Fruit fly (Drosophila melanogaster) whole organism, embryonic: ENCODE measurements around the gene CG9586.

ENCODE experiments used
- ATbp ChIP-seq: fragments of 200-800 bp; sonication (Bioruptor generic); optimal IDR thresholded peaks from 2 replicates; lab custom pipeline; 2017; ENCODE audit warnings: missing biosample characterization, mild to moderate bottlenecking, missing genetic modification characterization, missing genetic modification reagents
- CG10654 ChIP-seq: fragments of 200-800 bp; sonication (Bioruptor generic); optimal IDR thresholded peaks from 2 replicates; lab custom pipeline; 2016; ENCODE audit warnings: missing biosample characterization, missing genetic modification characterization
- CG11504 ChIP-seq: fragments of 200-800 bp; sonication (Bioruptor generic); optimal IDR thresholded peaks from 3 replicates; lab custom pipeline; 2019; ENCODE audit warnings: missing biosample characterization, mild to moderate bottlenecking, missing genetic modification characterization, moderate library complexity
- CG12391 ChIP-seq: fragments of 200-800 bp; sonication (Bioruptor generic); optimal IDR thresholded peaks from 3 replicates; lab custom pipeline; 2018; ENCODE audit warnings: missing biosample characterization, mild to moderate bottlenecking, missing genetic modification characterization, moderate library complexity
- CG13424 ChIP-seq: fragments of 200-800 bp; sonication (Bioruptor generic); optimal IDR thresholded peaks from 2 replicates; lab custom pipeline; 2019; ENCODE audit warnings: missing biosample characterization, mild to moderate bottlenecking, missing genetic modification characterization, moderate library complexity
- CG13894 ChIP-seq: fragments of 200-800 bp; sonication (Bioruptor generic); optimal IDR thresholded peaks from 3 replicates; lab custom pipeline; 2018; ENCODE audit warnings: missing biosample characterization, mild to moderate bottlenecking, missing genetic modification characterization, moderate library complexity
- CG15269 ChIP-seq: fragments of 200-800 bp; sonication (Bioruptor generic); optimal IDR thresholded peaks from 2 replicates; lab custom pipeline; 2018; ENCODE audit warnings: missing biosample characterization, mild to moderate bottlenecking, missing genetic modification characterization, moderate library complexity
- CG1603 ChIP-seq: fragments of 200-800 bp; sonication (Bioruptor generic); optimal IDR thresholded peaks from 2 replicates; lab custom pipeline; 2019; ENCODE audit warnings: missing biosample characterization, mild to moderate bottlenecking, missing genetic modification characterization, moderate library complexity
- CG2199 ChIP-seq: fragments of 200-800 bp; sonication (Bioruptor generic); IDR thresholded peaks from 3 replicates; pipeline ENCODE4 v1.3.6; 2022; ENCODE audit warnings: missing biosample characterization, missing genetic modification characterization
- CG4424 ChIP-seq: fragments of 200-800 bp; sonication (Bioruptor generic); optimal IDR thresholded peaks from 3 replicates; lab custom pipeline; 2016; ENCODE audit warnings: missing biosample characterization, missing genetic modification characterization
- CG6683 ChIP-seq: fragments of 200-800 bp; sonication (Bioruptor generic); optimal IDR thresholded peaks from 2 replicates; lab custom pipeline; 2017; ENCODE audit warnings: missing biosample characterization, mild to moderate bottlenecking, missing genetic modification characterization, missing genetic modification reagents
- CG6791 ChIP-seq: fragments of 200-800 bp; sonication (Bioruptor generic); IDR thresholded peaks from 3 replicates; pipeline ENCODE4 v1.3.6; 2022; ENCODE audit warnings: missing biosample characterization, missing genetic modification characterization; ENCODE audit not compliant: partially characterized antibody
- CG8290 ChIP-seq, 3 experiments: fragments of 200-800 bp; sonication (Bioruptor generic); optimal IDR thresholded peaks; 2 replicates each; lab custom pipeline; 2016 to 2019; ENCODE audit warnings: missing biosample characterization in 3 of 3, missing genetic modification characterization in 3 of 3, mild to moderate bottlenecking in 2 of 3, moderate library complexity in 1 of 3
- CrebB ChIP-seq: fragments of 200-800 bp; sonication (Bioruptor generic); optimal IDR thresholded peaks from 3 replicates; lab custom pipeline; 2018; ENCODE audit warnings: missing biosample characterization, mild to moderate bottlenecking, missing genetic modification characterization
- Deaf1 ChIP-seq: fragments of 200-800 bp; optimal IDR thresholded peaks from 3 replicates; lab custom pipeline; 2019; ENCODE audit warnings: missing biosample characterization, mild to moderate bottlenecking, missing genetic modification characterization, moderate library complexity
- ERR ChIP-seq: fragments of 200-800 bp; sonication (Bioruptor generic); optimal IDR thresholded peaks from 2 replicates; lab custom pipeline; 2016; ENCODE audit warnings: missing biosample characterization, missing genetic modification characterization
- HmgZ ChIP-seq: fragments of 200-800 bp; sonication (Bioruptor generic); optimal IDR thresholded peaks from 2 replicates; lab custom pipeline; 2018; ENCODE audit warnings: missing biosample characterization, mild to moderate bottlenecking, missing genetic modification characterization
- Hr51 ChIP-seq, 2 experiments: fragments of 200-800 bp; sonication (Bioruptor generic); optimal IDR thresholded peaks; 2 replicates in 1 of 2; 3 replicates in 1 of 2; lab custom pipeline; 2016 to 2018; ENCODE audit warnings: missing biosample characterization in 2 of 2, missing genetic modification characterization in 2 of 2, mild to moderate bottlenecking in 1 of 2, moderate library complexity in 1 of 2
- Med ChIP-seq: fragments of 200-800 bp; sonication (Bioruptor generic); peaks from one replicate; lab custom pipeline; 2016; ENCODE audit warnings: missing biosample characterization, missing genetic modification characterization, mild to moderate bottlenecking, inconsistent platforms, moderate library complexity
- Trl ChIP-seq, 3 experiments: fragments of >200 bp in 2 of 3; fragments of 200-800 bp in 1 of 3; sonication (Bioruptor generic) in 1 of 3; optimal IDR thresholded peaks; 2 replicates in 1 of 3; 3 replicates in 2 of 3; lab custom pipeline; 2016 to 2017; ENCODE audit warnings: missing biosample characterization in 1 of 3, missing genetic modification characterization in 1 of 3
- Xrp1 ChIP-seq: fragments of 200-800 bp; sonication (Bioruptor generic); IDR thresholded peaks from 2 replicates; pipeline ENCODE4 v1.3.6; 2022; ENCODE audit warnings: missing biosample characterization, missing genetic modification characterization
- ara ChIP-seq: fragments of 200-800 bp; sonication (Bioruptor generic); IDR thresholded peaks from 2 replicates; pipeline ENCODE4 v1.3.6; 2022; ENCODE audit warnings: missing biosample characterization, missing genetic modification characterization
- cad ChIP-seq: fragments of >200 bp; optimal IDR thresholded peaks from 2 replicates; lab custom pipeline; 2017; ENCODE audit warnings: missing biosample characterization, missing genetic modification characterization
- cg ChIP-seq: fragments of 200-800 bp; sonication (Bioruptor generic); optimal IDR thresholded peaks from 3 replicates; lab custom pipeline; 2019; ENCODE audit warnings: missing biosample characterization, mild to moderate bottlenecking, missing genetic modification characterization, moderate library complexity
- chinmo ChIP-seq: fragments of 200-800 bp; sonication (Bioruptor generic); IDR thresholded peaks from 4 replicates; pipeline ENCODE4 v1.3.6; 2022; ENCODE audit warnings: missing biosample characterization, missing genetic modification characterization; ENCODE audit not compliant: partially characterized antibody
- cwo ChIP-seq: fragments of 200-800 bp; sonication (Bioruptor generic); optimal IDR thresholded peaks from 3 replicates; lab custom pipeline; 2017; ENCODE audit warnings: missing biosample characterization, missing genetic modification characterization, mild to moderate bottlenecking, moderate library complexity, missing genetic modification reagents
- danr ChIP-seq: fragments of 200-800 bp; sonication (Bioruptor generic); IDR thresholded peaks from 2 replicates; pipeline ENCODE4 v1.3.6; 2022; ENCODE audit warnings: missing biosample characterization, missing genetic modification characterization
- dmrt99B ChIP-seq: fragments of 200-800 bp; sonication (Bioruptor generic); optimal IDR thresholded peaks from 2 replicates; lab custom pipeline; 2018; ENCODE audit warnings: missing biosample characterization, mild to moderate bottlenecking, missing genetic modification characterization, moderate library complexity
- eve ChIP-seq, 2 experiments: fragments of >200 bp; optimal IDR thresholded peaks; 2 replicates each; lab custom pipeline; 2017; ENCODE audit warnings: missing biosample characterization in 2 of 2, missing genetic modification characterization in 2 of 2
- gro ChIP-seq: fragments of 200-800 bp; sonication (Bioruptor generic); optimal IDR thresholded peaks from 2 replicates; lab custom pipeline; 2016; ENCODE audit warnings: missing biosample characterization, missing genetic modification characterization
- gsb ChIP-seq: fragments of 200-800 bp; sonication (Bioruptor generic); IDR thresholded peaks from 2 replicates; pipeline ENCODE4 v1.3.6; 2022; ENCODE audit warnings: missing biosample characterization, missing genetic modification characterization
- her ChIP-seq: fragments of 200-800 bp; sonication (Bioruptor generic); optimal IDR thresholded peaks from 2 replicates; lab custom pipeline; 2016; ENCODE audit warnings: missing biosample characterization, missing genetic modification characterization
- hkb ChIP-seq, 2 experiments: fragments of 200-800 bp in 1 of 2; fragments of >200 bp in 1 of 2; sonication (Bioruptor generic) in 1 of 2; IDR thresholded peaks in 1 of 2; optimal IDR thresholded peaks in 1 of 2; 2 replicates each; pipeline versions ENCODE4 v1.3.6 to Lab custom; 2017 to 2022; ENCODE audit warnings: missing biosample characterization in 1 of 2, missing genetic modification characterization in 1 of 2
- lab ChIP-seq: fragments of 200-800 bp; sonication (Bioruptor generic); optimal IDR thresholded peaks from 3 replicates; lab custom pipeline; 2017; ENCODE audit warnings: missing biosample characterization, missing genetic modification characterization, mild to moderate bottlenecking, moderate library complexity, missing genetic modification reagents
- lilli ChIP-seq: fragments of 200-800 bp; sonication (Bioruptor generic); optimal IDR thresholded peaks from 3 replicates; lab custom pipeline; 2016; ENCODE audit warnings: missing biosample characterization, missing genetic modification characterization
- nerfin-2 ChIP-seq: fragments of 200-800 bp; sonication (Bioruptor generic); IDR thresholded peaks from 2 replicates; pipeline ENCODE4 v1.3.6; 2022; ENCODE audit warnings: missing biosample characterization, missing genetic modification characterization; ENCODE audit not compliant: partially characterized antibody
- pan ChIP-seq, 4 experiments: fragments of >200 bp in 3 of 4; fragments of 200-800 bp in 1 of 4; sonication (Bioruptor generic) in 1 of 4; optimal IDR thresholded peaks in 3 of 4; IDR thresholded peaks in 1 of 4; 2 replicates each; pipeline versions ENCODE4 v1.3.6 to Lab custom; 2017 to 2022; ENCODE audit warnings: missing biosample characterization in 2 of 4, missing genetic modification characterization in 2 of 4, mixed read lengths in 1 of 4
- pfk ChIP-seq: fragments of 200-800 bp; sonication (Bioruptor generic); optimal IDR thresholded peaks from 2 replicates; lab custom pipeline; 2018; ENCODE audit warnings: missing biosample characterization, mild to moderate bottlenecking, missing genetic modification characterization, moderate library complexity
- row ChIP-seq: fragments of 200-800 bp; sonication (Bioruptor generic); IDR thresholded peaks from 3 replicates; pipeline ENCODE4 v1.3.6; 2022; ENCODE audit warnings: missing biosample characterization, missing genetic modification characterization
- sc ChIP-seq, 3 experiments: fragments of >200 bp in 2 of 3; fragments of 200-800 bp in 1 of 3; sonication (Bioruptor generic) in 1 of 3; optimal IDR thresholded peaks; 2 replicates in 2 of 3; 3 replicates in 1 of 3; lab custom pipeline; 2017; ENCODE audit warnings: mild to moderate bottlenecking in 1 of 3, missing biosample characterization in 1 of 3, missing genetic modification characterization in 1 of 3, missing genetic modification reagents in 1 of 3
- schlank ChIP-seq: fragments of 200-800 bp; sonication (Bioruptor generic); optimal IDR thresholded peaks from 2 replicates; lab custom pipeline; 2018; ENCODE audit warnings: missing biosample characterization, mild to moderate bottlenecking, missing genetic modification characterization
- so ChIP-seq: fragments of 200-800 bp; sonication (Bioruptor generic); IDR thresholded peaks from 3 replicates; pipeline ENCODE4 v1.3.6; 2022; ENCODE audit warnings: missing biosample characterization, missing genetic modification characterization
- stwl ChIP-seq: fragments of 200-800 bp; sonication (Bioruptor generic); optimal IDR thresholded peaks from 3 replicates; lab custom pipeline; 2018; ENCODE audit warnings: missing biosample characterization, mild to moderate bottlenecking, missing genetic modification characterization, moderate library complexity
- tup ChIP-seq: fragments of 200-800 bp; sonication (Bioruptor generic); optimal IDR thresholded peaks from 2 replicates; lab custom pipeline; 2016; ENCODE audit warnings: missing biosample characterization, mild to moderate bottlenecking, missing genetic modification characterization, moderate library complexity
- zfh1 ChIP-seq: fragments of 200-800 bp; sonication (Bioruptor generic); IDR thresholded peaks from 3 replicates; pipeline ENCODE4 v1.3.6; 2022; ENCODE audit warnings: missing biosample characterization, missing genetic modification characterization

CG9586 gene

DNA sequence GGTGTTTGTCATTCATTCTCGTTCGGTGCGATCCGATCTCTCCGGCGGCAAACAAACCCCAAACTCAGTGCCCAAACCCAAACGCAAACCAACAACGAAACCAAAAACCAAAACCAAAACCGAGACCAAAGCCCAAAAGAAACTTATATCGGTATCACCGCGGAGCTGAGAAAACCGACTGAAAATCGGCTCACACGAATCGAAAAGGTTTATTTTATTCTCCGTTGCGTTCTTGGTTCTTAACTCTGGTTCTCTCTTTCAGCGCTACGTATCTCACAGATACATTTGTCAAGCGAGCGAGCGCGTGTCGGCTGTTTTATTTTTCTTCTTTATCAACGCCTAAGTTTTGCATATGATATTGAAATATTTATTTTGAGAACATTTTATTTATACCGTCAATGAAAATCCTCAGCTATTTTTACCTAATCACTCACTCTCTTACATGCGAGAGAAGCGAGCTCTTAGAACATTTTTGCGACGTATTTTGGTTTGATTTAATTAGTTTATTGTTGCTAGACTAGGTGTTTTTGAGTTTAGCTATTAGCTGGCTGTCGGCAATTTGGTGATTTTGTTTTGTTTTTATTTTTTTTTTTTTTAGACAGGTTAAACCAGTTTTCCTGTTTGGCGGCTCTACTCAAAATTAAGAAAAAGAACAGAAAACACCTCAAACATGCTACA lies 12.3 kb upstream of the CG9586 start:
- TF ChIP-seq CG1603 (tag; lab: Kevin White, UChicago), result no peak
- TF ChIP-seq Xrp1, result 0 out of 2 replicates have a peak, but pooled peaks have one; percentile 33
- TF ChIP-seq ara (GFP tag; lab: Robert Waterston, UW), result peak; percentile 14; the same call in 1 of the 2 replicates
- TF ChIP-seq chinmo (GFP tag; lab: Robert Waterston, UW), result 0 out of 4 replicates have a peak, but pooled peaks have one; percentile 6
- TF ChIP-seq Trl (optimal IDR thresholded peaks at IDR 0.05; lab: Kevin White, UChicago), result peak; percentile 23 to 87
- TF ChIP-seq Trl (GFP tag; optimal IDR thresholded peaks at IDR 0.05; lab: Kevin White, UChicago), result no peak
- peak; percentile 91 for TF ChIP-seq CG13894
- TF ChIP-seq hkb (optimal IDR thresholded peaks at IDR 0.05; lab: Kevin White, UChicago), result no peak
- no peak for TF ChIP-seq hkb (GFP tag; IDR thresholded peaks at IDR 0.05; lab: Robert Waterston, UW)
- peak; percentile 17 for TF ChIP-seq lab (GFP tag; lab: Kevin White, UChicago)
- TF ChIP-seq tup (GFP tag; lab: Kevin White, UChicago), result no peak
- peak; percentile 65 for TF ChIP-seq pfk (GFP tag; lab: Kevin White, UChicago)
- TF ChIP-seq Med (GFP tag; lab: Kevin White, UChicago), result peak; percentile 32
- TF ChIP-seq gro (GFP tag; lab: Kevin White, UChicago), result no peak
- peak; percentile 28; the same call in 1 of the 3 replicates for TF ChIP-seq CG6791 (GFP tag; lab: Robert Waterston, UW)
- TF ChIP-seq stwl (tag; lab: Kevin White, UChicago), result peak; percentile 5
- TF ChIP-seq CG15269 (tag; lab: Kevin White, UChicago), result no peak
- peak; percentile 72 for TF ChIP-seq Deaf1 (tag; lab: Kevin White, UChicago)
- TF ChIP-seq zfh1, result 0 out of 3 replicates have a peak, but pooled peaks have one; percentile 11
- TF ChIP-seq CG11504 (tag; lab: Kevin White, UChicago), result no peak
- TF ChIP-seq Hr51 (GFP tag; optimal IDR thresholded peaks at IDR 0.05; lab: Kevin White, UChicago), result no peak
- TF ChIP-seq dmrt99B (tag; lab: Kevin White, UChicago), result no peak
- no peak for TF ChIP-seq ATbp (GFP tag; lab: Kevin White, UChicago)
- no peak for TF ChIP-seq CG6683
- no peak for TF ChIP-seq ERR (GFP tag; lab: Kevin White, UChicago)
- no peak for TF ChIP-seq row
- no peak for TF ChIP-seq lilli
- TF ChIP-seq CG12391 (tag; lab: Kevin White, UChicago), result no peak
- peak; percentile 96 for TF ChIP-seq CG2199
- TF ChIP-seq CrebB (tag; lab: Kevin White, UChicago), result peak; percentile 5
- TF ChIP-seq her (GFP tag; lab: Kevin White, UChicago), result no peak
- TF ChIP-seq sc (optimal IDR thresholded peaks at IDR 0.05; lab: Kevin White, UChicago), result no peak
- no peak for TF ChIP-seq sc (GFP tag; optimal IDR thresholded peaks at IDR 0.05; lab: Kevin White, UChicago)
- TF ChIP-seq schlank (tag; lab: Kevin White, UChicago), result no peak
- no peak for TF ChIP-seq pan (optimal IDR thresholded peaks at IDR 0.05; lab: Kevin White, UChicago)
- TF ChIP-seq pan (GFP tag; optimal IDR thresholded peaks at IDR 0.05 in 1 of 2, IDR thresholded peaks at IDR 0.05 in 1 of 2), result peak in 1 of 2 experiments; percentile 7
- TF ChIP-seq eve (GFP tag; optimal IDR thresholded peaks at IDR 0.05; lab: Kevin White, UChicago), result peak in 1 of 2 experiments; percentile 29
- TF ChIP-seq danr (GFP tag; lab: Robert Waterston, UW), result no peak
- no peak for TF ChIP-seq cg
- peak; percentile 10 for TF ChIP-seq CG8290 (GFP tag; optimal IDR thresholded peaks at IDR 0.05; lab: Kevin White, UChicago)
- no peak for TF ChIP-seq CG8290 (tag; optimal IDR thresholded peaks at IDR 0.05; lab: Kevin White, UChicago)
- TF ChIP-seq cad, result no peak
- TF ChIP-seq CG13424, result no peak
- TF ChIP-seq gsb, result no peak
- no peak for TF ChIP-seq CG10654 (GFP tag; lab: Kevin White, UChicago)
- no peak for TF ChIP-seq CG4424 (GFP tag; lab: Kevin White, UChicago)
- TF ChIP-seq so (GFP tag; lab: Robert Waterston, UW), result no peak
- TF ChIP-seq HmgZ, result peak; percentile 31
- TF ChIP-seq cwo, result peak; percentile 28
- TF ChIP-seq nerfin-2 (GFP tag; lab: Robert Waterston, UW), result no peak
